Fruit fly (Drosophila melanogaster): Measurements from ENCODE around the gene Scgalpha.

Scgalpha gene

DNA sequence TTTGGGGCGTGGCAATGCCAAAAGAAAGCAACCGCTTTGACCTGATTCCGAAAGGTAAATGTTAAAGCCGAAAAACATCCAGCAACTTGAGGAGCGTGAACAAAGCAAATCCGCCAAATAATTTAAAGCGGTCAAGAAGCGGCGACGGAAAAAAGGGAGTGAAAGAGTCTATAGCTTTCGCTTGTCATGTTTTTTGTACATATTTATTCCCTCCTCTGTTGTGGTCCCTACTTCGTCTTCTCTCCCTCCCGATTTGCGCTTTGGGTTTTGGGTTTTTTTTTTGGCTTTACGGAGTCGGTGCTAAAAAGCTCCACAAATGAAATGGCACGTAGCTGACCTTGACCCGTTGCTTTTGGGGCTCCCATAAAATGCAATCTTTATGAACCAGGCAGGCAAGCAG, 29.1 kb upstream of the Scgalpha start:
- TF ChIP-seq CG8301 (tag; optimal IDR thresholded peaks at IDR 0.05) (no peak), Ets98B (GFP tag; IDR thresholded peaks at IDR 0.05) (no peak), rn (GFP tag; IDR thresholded peaks at IDR 0.05) (no peak), CG13204 (GFP tag; optimal IDR thresholded peaks at IDR 0.05) (no peak), CG32121 (GFP tag; IDR thresholded peaks at IDR 0.05) (no peak)

DNA sequence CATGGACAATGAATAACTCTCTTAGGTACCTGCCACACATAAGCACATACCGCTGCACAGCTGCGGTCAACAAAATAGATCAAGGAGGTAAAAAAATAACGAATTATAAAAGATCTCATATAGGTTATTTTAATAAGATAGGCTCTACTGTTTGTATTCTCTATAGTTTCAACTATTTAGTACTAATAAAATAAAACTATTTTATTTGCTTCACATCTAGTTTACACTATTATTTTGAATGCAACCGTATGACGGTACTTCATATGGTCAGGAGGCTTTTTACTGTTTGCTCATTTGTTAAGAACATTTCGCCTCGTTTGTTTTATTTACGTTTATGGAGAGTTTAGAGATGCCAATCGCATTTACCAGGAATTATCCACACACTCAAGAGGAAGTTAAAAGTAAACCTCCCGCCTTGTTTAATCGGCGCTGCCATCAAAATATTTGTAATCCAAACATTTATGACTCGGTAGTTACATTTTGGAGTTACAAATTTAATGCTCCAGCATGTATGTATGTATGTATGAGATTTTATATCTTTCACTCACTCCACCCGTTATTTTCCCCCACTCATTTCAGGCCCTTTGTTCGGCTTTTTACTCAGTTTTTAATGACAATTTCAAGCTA, 28.2 kb upstream of the Scgalpha start:
- TF ChIP-seq gl (tag; optimal IDR thresholded peaks at IDR 0.05) (no peak), CG8301 (tag; optimal IDR thresholded peaks at IDR 0.05) (peak; percentile 75), EcR (GFP tag; optimal IDR thresholded peaks at IDR 0.05) (no peak), D1 (tag; optimal IDR thresholded peaks at IDR 0.05) (peak; percentile 22), Pif1B (GFP tag; optimal IDR thresholded peaks at IDR 0.05) (peak; percentile 35), CG14655 (GFP tag; optimal IDR thresholded peaks at IDR 0.05) (peak; percentile 80), CG32121 (GFP tag; IDR thresholded peaks at IDR 0.05) (peak; percentile 74), Ets98B (GFP tag; IDR thresholded peaks at IDR 0.05) (peak; percentile 51), CG12605 (GFP tag; IDR thresholded peaks at IDR 0.05) (peak; percentile 82), CG13204 (GFP tag; optimal IDR thresholded peaks at IDR 0.05) (no peak), CG4496 (GFP tag; IDR thresholded peaks at IDR 0.05) (peak; percentile 79), rn (GFP tag; IDR thresholded peaks at IDR 0.05) (peak; percentile 42; the same call in 1 of the 2 replicates), Snoo (tag; optimal IDR thresholded peaks at IDR 0.05) (peak; percentile 30), fd96Ca (GFP tag; IDR thresholded peaks at IDR 0.05) (no peak), CG8159 (tag; optimal IDR thresholded peaks at IDR 0.05) (peak; percentile 79), Pif1A (GFP tag; optimal IDR thresholded peaks at IDR 0.05) (peak; percentile 49), CG15710 (tag; optimal IDR thresholded peaks at IDR 0.05) (peak; percentile 74), CG34367 (tag; optimal IDR thresholded peaks at IDR 0.05) (peak; percentile 64), CG17806 (tag; optimal IDR thresholded peaks at IDR 0.05) (peak; percentile 77), CG10348 (GFP tag; IDR thresholded peaks at IDR 0.05) (no peak), CG9948 (tag; optimal IDR thresholded peaks at IDR 0.05) (peak; percentile 72)

DNA sequence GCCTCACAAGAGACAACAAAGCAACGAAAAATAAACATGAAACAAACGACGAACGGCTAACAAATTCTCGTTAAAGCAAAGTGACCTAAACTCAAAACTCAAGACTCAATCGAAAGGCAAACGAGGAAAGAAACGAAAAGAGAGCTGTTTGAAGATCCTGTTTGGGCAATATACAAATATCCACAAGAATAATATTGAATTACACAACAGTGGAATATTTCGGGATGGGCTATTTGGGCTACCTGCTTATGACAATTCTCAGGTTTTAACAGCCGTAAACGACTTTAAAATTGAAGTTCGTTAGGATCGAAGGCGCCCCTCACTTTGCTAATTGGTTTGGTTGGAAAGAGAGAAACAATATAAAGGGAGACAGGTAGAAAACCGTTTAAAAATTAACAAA, 26.9 kb upstream of the Scgalpha start:
- TF ChIP-seq rn (GFP tag; IDR thresholded peaks at IDR 0.05) (no peak), CG8159 (tag; optimal IDR thresholded peaks at IDR 0.05) (no peak), CG13204 (GFP tag; optimal IDR thresholded peaks at IDR 0.05) (no peak), CG9948 (tag; optimal IDR thresholded peaks at IDR 0.05) (no peak), CG32121 (GFP tag; IDR thresholded peaks at IDR 0.05) (no peak), CG14655 (GFP tag; optimal IDR thresholded peaks at IDR 0.05) (no peak), D1 (tag; optimal IDR thresholded peaks at IDR 0.05) (no peak), Snoo (tag; optimal IDR thresholded peaks at IDR 0.05) (no peak), CG4496 (GFP tag; IDR thresholded peaks at IDR 0.05) (no peak), gl (tag; optimal IDR thresholded peaks at IDR 0.05) (no peak), Pif1A (GFP tag; optimal IDR thresholded peaks at IDR 0.05) (no peak), CG17806 (tag; optimal IDR thresholded peaks at IDR 0.05) (no peak), Pif1B (GFP tag; optimal IDR thresholded peaks at IDR 0.05) (no peak), EcR (GFP tag; optimal IDR thresholded peaks at IDR 0.05) (no peak), CG12605 (GFP tag; IDR thresholded peaks at IDR 0.05) (no peak), CG8301 (tag; optimal IDR thresholded peaks at IDR 0.05) (no peak), CG10348 (GFP tag; IDR thresholded peaks at IDR 0.05) (no peak), CG15710 (tag; optimal IDR thresholded peaks at IDR 0.05) (no peak), fd96Ca (GFP tag; IDR thresholded peaks at IDR 0.05) (no peak), CG34367 (tag; optimal IDR thresholded peaks at IDR 0.05) (no peak)

DNA sequence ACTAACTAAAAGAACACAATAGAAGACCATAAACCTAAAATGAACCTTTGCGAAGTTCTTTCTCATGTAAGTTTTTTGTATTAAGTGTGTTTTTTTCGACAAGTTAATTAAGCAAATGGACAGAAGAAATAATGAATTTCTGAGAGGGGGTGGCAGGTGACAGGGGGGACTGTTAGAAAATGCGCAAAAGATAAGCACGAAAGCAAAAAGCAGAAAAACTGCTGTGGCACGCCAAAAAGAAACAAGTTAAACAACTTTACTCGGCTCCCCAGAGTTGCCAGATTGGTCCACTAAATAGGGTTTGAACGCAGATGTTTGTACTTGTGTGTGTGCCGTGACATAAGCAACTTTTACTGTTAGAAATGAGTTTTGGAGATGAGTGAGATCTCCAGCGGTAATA, 26.3 kb upstream of the Scgalpha start:
- TF ChIP-seq gl (tag; optimal IDR thresholded peaks at IDR 0.05), result no peak
- TF ChIP-seq Ets98B (GFP tag; IDR thresholded peaks at IDR 0.05), result no peak
- no peak for TF ChIP-seq CG15710 (tag; optimal IDR thresholded peaks at IDR 0.05)
- TF ChIP-seq CG9948 (tag; optimal IDR thresholded peaks at IDR 0.05), result no peak
- TF ChIP-seq D1 (tag; optimal IDR thresholded peaks at IDR 0.05), result no peak
- TF ChIP-seq Snoo (tag; optimal IDR thresholded peaks at IDR 0.05), result no peak
- no peak for TF ChIP-seq Pif1B (GFP tag; optimal IDR thresholded peaks at IDR 0.05)
- no peak for TF ChIP-seq CG13204 (GFP tag; optimal IDR thresholded peaks at IDR 0.05)
- no peak for TF ChIP-seq EcR (GFP tag; optimal IDR thresholded peaks at IDR 0.05)

DNA sequence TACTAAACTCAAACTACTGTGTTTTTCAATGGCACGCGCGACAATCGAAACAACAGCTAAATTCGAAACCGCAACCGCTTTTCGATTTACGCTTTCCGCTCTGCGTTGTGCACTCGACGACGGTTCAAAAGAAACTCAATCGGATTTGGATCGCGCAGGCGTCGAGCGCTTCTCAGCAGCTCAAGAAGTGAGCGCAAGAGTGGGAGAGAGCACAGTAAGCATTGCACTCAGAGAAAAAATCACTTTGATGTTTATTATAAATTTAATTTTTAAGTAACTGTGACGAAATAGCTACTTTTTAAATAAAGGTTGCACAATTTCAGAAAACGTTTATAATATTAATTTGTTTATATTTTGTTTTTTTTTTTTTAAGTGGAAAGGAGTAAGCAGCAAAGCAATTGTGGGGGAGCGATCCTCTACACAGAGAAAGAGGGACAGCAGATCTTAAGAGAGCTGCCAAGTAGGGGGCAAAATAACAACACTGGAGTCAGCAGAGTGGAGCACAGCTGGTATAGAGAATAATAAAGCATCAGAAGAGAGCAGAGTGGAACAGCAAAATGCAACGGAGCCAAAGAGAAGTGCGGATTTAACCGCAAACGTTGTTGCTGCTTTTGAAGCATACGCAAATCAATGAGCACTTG, 25.5 kb upstream of the Scgalpha start:
- peak; percentile 100 for TF ChIP-seq CG32121 (GFP tag; IDR thresholded peaks at IDR 0.05)
- TF ChIP-seq CG15710 (tag; optimal IDR thresholded peaks at IDR 0.05), result peak; percentile 98
- TF ChIP-seq CG13204 (GFP tag; optimal IDR thresholded peaks at IDR 0.05), result peak; percentile 92
- peak; percentile 99 for TF ChIP-seq Snoo (tag; optimal IDR thresholded peaks at IDR 0.05)
- TF ChIP-seq CG17806 (tag; optimal IDR thresholded peaks at IDR 0.05), result peak; percentile 99
- TF ChIP-seq CG8301 (tag; optimal IDR thresholded peaks at IDR 0.05), result peak; percentile 98
- peak; percentile 81 for TF ChIP-seq EcR (GFP tag; optimal IDR thresholded peaks at IDR 0.05)
- peak; percentile 98 for TF ChIP-seq CG9948 (tag; optimal IDR thresholded peaks at IDR 0.05)
- peak; percentile 99 for TF ChIP-seq rn (GFP tag; IDR thresholded peaks at IDR 0.05)
- TF ChIP-seq CG4496 (GFP tag; IDR thresholded peaks at IDR 0.05), result peak; percentile 99
- TF ChIP-seq Pif1A (GFP tag; optimal IDR thresholded peaks at IDR 0.05), result peak; percentile 99
- peak; percentile 97 for TF ChIP-seq CG34367 (tag; optimal IDR thresholded peaks at IDR 0.05)
- TF ChIP-seq Ets98B (GFP tag; IDR thresholded peaks at IDR 0.05), result peak; percentile 99
- TF ChIP-seq gl (tag; optimal IDR thresholded peaks at IDR 0.05), result peak; percentile 93
- peak; percentile 100 for TF ChIP-seq CG12605 (GFP tag; IDR thresholded peaks at IDR 0.05)
- TF ChIP-seq Pif1B (GFP tag; optimal IDR thresholded peaks at IDR 0.05), result peak; percentile 100
- peak; percentile 99 for TF ChIP-seq CG14655 (GFP tag; optimal IDR thresholded peaks at IDR 0.05)
- TF ChIP-seq fd96Ca (GFP tag; IDR thresholded peaks at IDR 0.05), result peak; percentile 98
- TF ChIP-seq CG10348 (GFP tag; IDR thresholded peaks at IDR 0.05), result peak; percentile 93
- TF ChIP-seq CG8159 (tag; optimal IDR thresholded peaks at IDR 0.05), result peak; percentile 98
- peak; percentile 98 for TF ChIP-seq D1 (tag; optimal IDR thresholded peaks at IDR 0.05)

Data from whole organism, pupa.